Fruit fly (Drosophila melanogaster): ENCODE results near the gene CG5126.

The CG5126 gene

dm6 chr2L:1214465-1214864, 30.6 kb upstream of the CG5126 start (continued):
- TF ChIP-seq CG4404 (GFP tag; IDR thresholded peaks at IDR 0.05) (no peak), salm (tag; optimal IDR thresholded peaks at IDR 0.05) (no peak), Neu2 (GFP tag; optimal IDR thresholded peaks at IDR 0.05; ENCODE audit: borderline replicate concordance) (no peak), Xrp1 (GFP tag; IDR thresholded peaks at IDR 0.05) (peak; percentile 78), row (GFP tag; IDR thresholded peaks at IDR 0.05) (peak; percentile 61), CG1832 (GFP tag; optimal IDR thresholded peaks at IDR 0.05) (no peak), CG7372 (GFP tag; IDR thresholded peaks at IDR 0.05) (no peak), CG6175 (GFP tag; IDR thresholded peaks at IDR 0.05) (no peak), CG6689 (GFP tag; IDR thresholded peaks at IDR 0.05) (peak; percentile 62), Blimp-1 (GFP tag; optimal IDR thresholded peaks at IDR 0.05) (peak; percentile 53), gsb-n (tag; optimal IDR thresholded peaks at IDR 0.05) (peak; percentile 12), Poxn (GFP tag; IDR thresholded peaks at IDR 0.05) (no peak), Hmx (GFP tag; optimal IDR thresholded peaks at IDR 0.05) (no peak), CG9215 (GFP tag; IDR thresholded peaks at IDR 0.05) (no peak), sd (tag; optimal IDR thresholded peaks at IDR 0.05) (no peak), CkIIα-i1 (GFP tag; IDR thresholded peaks at IDR 0.05) (no peak), CG1602 (GFP tag; optimal IDR thresholded peaks at IDR 0.05) (peak; percentile 32), CG1603 (tag; optimal IDR thresholded peaks at IDR 0.05) (peak; percentile 54), CG34422 (GFP tag; IDR thresholded peaks at IDR 0.05) (peak; percentile 33; the same call in 1 of the 3 replicates), Ptx1 (GFP tag; IDR thresholded peaks at IDR 0.05) (peak; percentile 59), fd96Cb (tag; optimal IDR thresholded peaks at IDR 0.05) (peak; percentile 51), CG31441 (GFP tag; IDR thresholded peaks at IDR 0.05) (peak; percentile 52), CG12769 (tag; optimal IDR thresholded peaks at IDR 0.05) (peak; percentile 15), D (optimal IDR thresholded peaks at IDR 0.05) (no peak), D (GFP tag; optimal IDR thresholded peaks at IDR 0.05) (peak; percentile 7), p53 (GFP tag; optimal IDR thresholded peaks at IDR 0.05) (no peak), lmd (GFP tag; IDR thresholded peaks at IDR 0.05) (peak; percentile 45; the same call in 1 of the 2 replicates), CG11696 (GFP tag; IDR thresholded peaks at IDR 0.05) (0 out of 2 replicates have a peak, but pooled peaks have one; percentile 14), CG9932 (GFP tag; IDR thresholded peaks at IDR 0.05) (0 out of 2 replicates have a peak, but pooled peaks have one; percentile 14), CG3281 (GFP tag; optimal IDR thresholded peaks at IDR 0.05) (peak; percentile 22), ase (GFP tag; IDR thresholded peaks at IDR 0.05) (peak; percentile 69), Lhr (GFP tag; optimal IDR thresholded peaks at IDR 0.05) (no peak), ERR (GFP tag; optimal IDR thresholded peaks at IDR 0.05) (no peak), Hsf (GFP tag; optimal IDR thresholded peaks at IDR 0.05) (peak; percentile 31), CG14710 (tag; optimal IDR thresholded peaks at IDR 0.05) (peak; percentile 11), bsh (GFP tag; optimal IDR thresholded peaks at IDR 0.05) (peak in 1 of 2 experiments; percentile 63), CG8359 (GFP tag; optimal IDR thresholded peaks at IDR 0.05; ENCODE audit: borderline replicate concordance) (no peak), Scr (GFP tag; IDR thresholded peaks at IDR 0.05; ENCODE audit: partially characterized antibody) (no peak), CG12942 (GFP tag; optimal IDR thresholded peaks at IDR 0.05) (no peak), CG33557 (GFP tag; optimal IDR thresholded peaks at IDR 0.05) (no peak), CG1233 (GFP tag; optimal IDR thresholded peaks at IDR 0.05) (peak; percentile 16), Myb (GFP tag; optimal IDR thresholded peaks at IDR 0.05) (no peak), h (optimal IDR thresholded peaks at IDR 0.05) (no peak), gro (GFP tag; optimal IDR thresholded peaks at IDR 0.05) (no peak), tgo (GFP tag; IDR thresholded peaks at IDR 0.05) (peak; percentile 36; the same call in 1 of the 3 replicates), CG9609 (GFP tag; optimal IDR thresholded peaks at IDR 0.05) (no peak), CG4820 (GFP tag; optimal IDR thresholded peaks at IDR 0.05) (peak; percentile 31), CG3065 (GFP tag; optimal IDR thresholded peaks at IDR 0.05) (no peak), CG12219 (GFP tag; optimal IDR thresholded peaks at IDR 0.05) (peak; percentile 16), jing (GFP tag; optimal IDR thresholded peaks at IDR 0.05) (no peak), gce (GFP tag; IDR thresholded peaks at IDR 0.05) (0 out of 3 replicates have a peak, but pooled peaks have one; percentile 44), CG1529 (GFP tag; optimal IDR thresholded peaks at IDR 0.05) (peak; percentile 18)

Measured in whole organism, embryonic.